Worm (Caenorhabditis elegans) whole organism, L2 larva: Measurements from ENCODE around the gene srw-85.

Experiments
- ZK546.5 ChIP-seq: sonication (generic microtip); optimal IDR thresholded peaks from 2 replicates; lab custom pipeline; 2017; ENCODE audit warnings: missing biosample characterization, missing genetic modification characterization
- aly-2 ChIP-seq: fragments of 150-350 bp; optimal IDR thresholded peaks from 2 replicates; lab custom pipeline; 2014; ENCODE audit warnings: missing biosample characterization, missing genetic modification characterization
- ama-1 ChIP-seq: fragments of 150-350 bp; optimal IDR thresholded peaks from 2 replicates; lab custom pipeline; 2018; ENCODE audit warnings: inconsistent platforms
- ceh-82 ChIP-seq: fragments of 150-350 bp; optimal IDR thresholded peaks from 2 replicates; lab custom pipeline; 2014; ENCODE audit warnings: missing biosample characterization, missing genetic modification characterization
- nhr-12 ChIP-seq: fragments of 150-350 bp; optimal IDR thresholded peaks from 2 replicates; lab custom pipeline; 2014; ENCODE audit warnings: missing biosample characterization, missing genetic modification characterization
- ztf-11 ChIP-seq: sonication (generic microtip); optimal IDR thresholded peaks from 2 replicates; lab custom pipeline; 2017; ENCODE audit warnings: missing biosample characterization, missing genetic modification characterization

DNA sequence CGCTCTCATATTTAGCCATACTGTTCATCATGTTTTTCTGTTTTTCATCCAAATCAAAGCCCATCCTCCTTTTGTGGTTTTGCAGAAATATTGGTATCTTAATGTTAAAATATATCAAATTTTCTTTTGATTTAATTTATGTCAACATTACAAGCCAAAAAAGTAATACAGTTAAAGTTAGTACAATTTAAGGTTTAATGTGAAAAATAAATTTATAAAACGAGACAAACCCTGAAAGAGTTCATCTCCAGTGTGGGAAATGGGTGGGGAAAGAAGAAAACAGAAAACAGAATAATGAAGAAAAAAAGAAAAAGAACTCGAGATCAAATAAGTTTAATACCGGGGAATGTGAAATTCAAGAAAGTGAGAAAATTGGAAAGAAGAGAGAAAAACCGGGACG is 17.9 kb upstream of the srw-85 start, which contains the start of gene M04C3.2:
- no peak for TF ChIP-seq aly-2 (tag; lab: Kevin White, UChicago)
- TF ChIP-seq ceh-82 (tag; lab: Kevin White, UChicago): no peak
- TF ChIP-seq ZK546.5: no peak
- no peak for TF ChIP-seq ama-1 (lab: Kevin White, UChicago)
- no peak for TF ChIP-seq ztf-11 (tag; lab: Kevin White, UChicago)
- no peak for TF ChIP-seq nhr-12 (tag; lab: Kevin White, UChicago)
